Worm (Caenorhabditis elegans) whole organism, L1 larva: ENCODE measurements around the gene ZK1320.3.

Experiments
- C16A3.4 ChIP-seq: fragments of 150-350 bp; optimal IDR thresholded peaks from 2 replicates; lab custom pipeline; 2014; ENCODE audit warnings: missing biosample characterization, missing genetic modification characterization
- C34B4.2 ChIP-seq: sonication (generic microtip); optimal IDR thresholded peaks from 2 replicates; lab custom pipeline; 2017; ENCODE audit warnings: mild to moderate bottlenecking, missing genetic modification characterization, missing compliant biosample characterization
- Y116A8C.19 ChIP-seq: sonication (generic microtip); optimal IDR thresholded peaks from 2 replicates; lab custom pipeline; 2016; ENCODE audit warnings: missing compliant biosample characterization, missing genetic modification characterization, borderline replicate concordance
- alr-1 ChIP-seq: fragments of 200-800 bp; sonication (Bioruptor generic); optimal IDR thresholded peaks from 2 replicates; lab custom pipeline; 2018; ENCODE audit warnings: borderline replicate concordance, mild to moderate bottlenecking, missing genetic modification characterization, missing compliant biosample characterization
- aly-2 ChIP-seq: fragments of 150-350 bp; optimal IDR thresholded peaks from 2 replicates; lab custom pipeline; 2014; ENCODE audit warnings: missing biosample characterization, missing genetic modification characterization
- blmp-1 ChIP-seq: fragments of 150-350 bp; optimal IDR thresholded peaks from 2 replicates; lab custom pipeline; 2014; ENCODE audit warnings: missing biosample characterization, missing genetic modification characterization
- ceh-63 ChIP-seq: fragments of 200-800 bp; sonication (Bioruptor generic); optimal IDR thresholded peaks from 2 replicates; lab custom pipeline; 2018; ENCODE audit warnings: mild to moderate bottlenecking, missing genetic modification characterization, missing compliant biosample characterization
- ceh-8 ChIP-seq: fragments of 200-800 bp; sonication (Bioruptor generic); optimal IDR thresholded peaks from 2 replicates; lab custom pipeline; 2018; ENCODE audit warnings: mild to moderate bottlenecking, missing genetic modification characterization, moderate library complexity, missing compliant biosample characterization
- ceh-90 ChIP-seq: sonication (generic microtip); optimal IDR thresholded peaks from 2 replicates; lab custom pipeline; 2016; ENCODE audit warnings: missing genetic modification characterization, missing compliant biosample characterization
- ces-1 ChIP-seq: fragments of 150-350 bp; optimal IDR thresholded peaks from 2 replicates; lab custom pipeline; 2014; ENCODE audit warnings: missing biosample characterization, missing genetic modification reagents, missing genetic modification characterization
- dsc-1 ChIP-seq: sonication (generic microtip); optimal IDR thresholded peaks from 2 replicates; lab custom pipeline; 2016; ENCODE audit warnings: mild to moderate bottlenecking, missing genetic modification characterization, missing compliant biosample characterization
- efl-1 ChIP-seq, 4 experiments: fragments of 150-350 bp; optimal IDR thresholded peaks in 3 of 4; peaks in 1 of 4; 1 replicate in 1 of 4; 2 replicates in 3 of 4; lab custom pipeline; 2014; ENCODE audit warnings: missing biosample characterization in 2 of 4, missing genetic modification characterization in 2 of 4, missing genetic modification reagents in 2 of 4
- egl-13 ChIP-seq: sonication (generic microtip); optimal IDR thresholded peaks from 2 replicates; lab custom pipeline; 2016; ENCODE audit warnings: missing genotype, missing genetic modification reagents, missing genetic modification characterization, missing compliant biosample characterization
- egl-27 ChIP-seq, 2 experiments: fragments of 150-350 bp in 1 of 2; sonication (generic microtip); optimal IDR thresholded peaks; 3 replicates each; lab custom pipeline; 2017 to 2018; ENCODE audit warnings: missing biosample characterization in 2 of 2, missing genetic modification characterization in 2 of 2, missing genetic modification reagents in 2 of 2
- elt-2 ChIP-seq: sonication (generic microtip); optimal IDR thresholded peaks from 2 replicates; lab custom pipeline; 2016; ENCODE audit warnings: missing genetic modification characterization, mild to moderate bottlenecking, inconsistent platforms, missing compliant biosample characterization, missing genetic modification reagents
- elt-3 ChIP-seq, 6 experiments: fragments of 150-350 bp in 1 of 6; sonication (generic microtip); optimal IDR thresholded peaks; 2 replicates each; lab custom pipeline; 2017 to 2018; ENCODE audit warnings: missing biosample characterization in 6 of 6, missing genetic modification characterization in 6 of 6, inconsistent platforms in 1 of 6
- ets-5 ChIP-seq: fragments of 200-800 bp; sonication (Bioruptor generic); IDR thresholded peaks from 2 replicates; pipeline ENCODE4 v1.3.6; 2022; ENCODE audit warnings: missing genetic modification characterization, missing compliant biosample characterization
- fkh-10 ChIP-seq: sonication (generic microtip); optimal IDR thresholded peaks from 2 replicates; lab custom pipeline; 2017; ENCODE audit warnings: missing biosample characterization, missing genetic modification reagents, missing genetic modification characterization
- fkh-4 ChIP-seq: sonication (generic microtip); optimal IDR thresholded peaks from 2 replicates; lab custom pipeline; 2016; ENCODE audit warnings: missing compliant biosample characterization, missing genetic modification characterization, borderline replicate concordance
- fkh-8 ChIP-seq: sonication (generic microtip); optimal IDR thresholded peaks from 2 replicates; lab custom pipeline; 2016; ENCODE audit warnings: mild to moderate bottlenecking, missing genetic modification characterization, missing compliant biosample characterization
- fos-1 ChIP-seq: fragments of 150-350 bp; optimal IDR thresholded peaks from 2 replicates; lab custom pipeline; 2014; ENCODE audit warnings: missing biosample characterization, missing genetic modification characterization
- grh-1 ChIP-seq: fragments of 200-800 bp; sonication (Bioruptor generic); IDR thresholded peaks from 2 replicates; pipeline ENCODE4 v1.3.6; 2022; ENCODE audit warnings: missing genetic modification reagents, missing genetic modification characterization, missing compliant biosample characterization
- hlh-17 ChIP-seq: fragments of 200-800 bp; sonication (Bioruptor generic); optimal IDR thresholded peaks from 2 replicates; lab custom pipeline; 2018; ENCODE audit warnings: missing genetic modification characterization, mild to moderate bottlenecking, missing compliant biosample characterization, moderate library complexity, borderline replicate concordance
- hlh-4 ChIP-seq: sonication (generic microtip); optimal IDR thresholded peaks from 2 replicates; lab custom pipeline; 2016; ENCODE audit warnings: mild to moderate bottlenecking, missing genetic modification characterization, missing compliant biosample characterization
- irx-1 ChIP-seq: sonication (generic microtip); optimal IDR thresholded peaks from 2 replicates; lab custom pipeline; 2016; ENCODE audit warnings: missing genetic modification characterization, missing compliant biosample characterization
- isw-1 ChIP-seq: fragments of 200-800 bp; sonication (Bioruptor generic); IDR thresholded peaks from 2 replicates; pipeline ENCODE4 v1.3.6; 2022; ENCODE audit warnings: missing genetic modification characterization, missing compliant biosample characterization
- jun-1 ChIP-seq: fragments of 150-350 bp; optimal IDR thresholded peaks from 2 replicates; lab custom pipeline; 2014; ENCODE audit warnings: missing biosample characterization, missing genetic modification reagents, missing genetic modification characterization
- lin-13 ChIP-seq: fragments of 150-350 bp; optimal IDR thresholded peaks from 2 replicates; lab custom pipeline; 2014; ENCODE audit warnings: missing biosample characterization, missing genetic modification reagents, missing genetic modification characterization
- lin-14 ChIP-seq: fragments of 200-800 bp; sonication (Bioruptor generic); optimal IDR thresholded peaks from 2 replicates; lab custom pipeline; 2018; ENCODE audit warnings: mild to moderate bottlenecking, missing genetic modification characterization, moderate library complexity, missing compliant biosample characterization
- lin-35 ChIP-seq, 2 experiments: fragments of 150-350 bp; optimal IDR thresholded peaks; 2 replicates each; lab custom pipeline; 2014; ENCODE audit warnings: missing biosample characterization in 2 of 2, missing genetic modification characterization in 2 of 2, missing genetic modification reagents in 2 of 2
- lir-3 ChIP-seq: sonication (generic microtip); optimal IDR thresholded peaks from 2 replicates; lab custom pipeline; 2016; ENCODE audit warnings: mild to moderate bottlenecking, missing genetic modification characterization, moderate library complexity, missing compliant biosample characterization; ENCODE audit not compliant: poor library complexity
- lsy-2 ChIP-seq, 2 experiments: fragments of 150-350 bp; optimal IDR thresholded peaks; 2 replicates each; lab custom pipeline; 2014; ENCODE audit warnings: missing biosample characterization in 2 of 2, missing genetic modification characterization in 2 of 2
- mab-9 ChIP-seq: fragments of 200-800 bp; sonication (Bioruptor generic); IDR thresholded peaks from 2 replicates; pipeline ENCODE4 v1.3.6; 2022; ENCODE audit warnings: missing genetic modification reagents, missing genetic modification characterization, missing compliant biosample characterization
- mef-2 ChIP-seq: fragments of 150-350 bp; optimal IDR thresholded peaks from 2 replicates; lab custom pipeline; 2014; ENCODE audit warnings: missing biosample characterization, missing genetic modification characterization
- nhr-19 ChIP-seq: fragments of 200-800 bp; sonication (Bioruptor generic); conservative IDR thresholded peaks from 2 replicates; pipeline ENCODE4 v1.3.6; 2022; ENCODE audit warnings: missing genetic modification characterization, missing compliant biosample characterization
- nhr-20 ChIP-seq: sonication (generic microtip); optimal IDR thresholded peaks from 2 replicates; lab custom pipeline; 2016; ENCODE audit warnings: mild to moderate bottlenecking, missing genetic modification characterization, missing compliant biosample characterization
- nhr-237 ChIP-seq: fragments of 150-350 bp; optimal IDR thresholded peaks from 2 replicates; lab custom pipeline; 2014; ENCODE audit warnings: missing biosample characterization, missing genetic modification characterization
- nhr-71 ChIP-seq: sonication (generic microtip); optimal IDR thresholded peaks from 2 replicates; lab custom pipeline; 2016; ENCODE audit warnings: mild to moderate bottlenecking, missing genetic modification characterization, moderate library complexity, missing compliant biosample characterization
- nhr-76 ChIP-seq: sonication (generic microtip); optimal IDR thresholded peaks from 2 replicates; lab custom pipeline; 2017; ENCODE audit warnings: missing biosample characterization, missing genetic modification characterization
- nhr-77 ChIP-seq: fragments of 150-350 bp; optimal IDR thresholded peaks from 2 replicates; lab custom pipeline; 2014; ENCODE audit warnings: missing biosample characterization, missing genetic modification characterization
- nhr-84 ChIP-seq: sonication (generic microtip); optimal IDR thresholded peaks from 2 replicates; lab custom pipeline; 2017; ENCODE audit warnings: missing biosample characterization, missing genetic modification characterization
- pqm-1 ChIP-seq: sonication (generic microtip); optimal IDR thresholded peaks from 3 replicates; lab custom pipeline; 2017; ENCODE audit warnings: missing biosample characterization, missing genetic modification characterization
- rnt-1 ChIP-seq: sonication (generic microtip); optimal IDR thresholded peaks from 2 replicates; lab custom pipeline; 2016; ENCODE audit warnings: mild to moderate bottlenecking, missing genetic modification characterization, moderate library complexity, missing compliant biosample characterization
- skn-1 ChIP-seq: fragments of 150-350 bp; optimal IDR thresholded peaks from 2 replicates; lab custom pipeline; 2014; ENCODE audit warnings: missing biosample characterization, missing genetic modification characterization
- snpc-4 ChIP-seq: fragments of 150-350 bp; optimal IDR thresholded peaks from 2 replicates; lab custom pipeline; 2014; ENCODE audit warnings: missing biosample characterization, missing genetic modification characterization
- sox-4 ChIP-seq: sonication (generic microtip); optimal IDR thresholded peaks from 2 replicates; lab custom pipeline; 2016; ENCODE audit warnings: missing genetic modification characterization, missing compliant biosample characterization
- sptf-1 ChIP-seq: fragments of 150-350 bp; optimal IDR thresholded peaks from 2 replicates; lab custom pipeline; 2014; ENCODE audit warnings: missing biosample characterization, missing genetic modification characterization
- sup-37 ChIP-seq: fragments of 200-800 bp; sonication (Bioruptor generic); optimal IDR thresholded peaks from 2 replicates; lab custom pipeline; 2018; ENCODE audit warnings: mild to moderate bottlenecking, missing genetic modification characterization, missing compliant biosample characterization
- unc-30 ChIP-seq: sonication (generic microtip); optimal IDR thresholded peaks from 2 replicates; lab custom pipeline; 2017; ENCODE audit warnings: missing biosample characterization, missing genetic modification characterization
- unc-86 ChIP-seq: sonication (generic microtip); optimal IDR thresholded peaks from 2 replicates; lab custom pipeline; 2016; ENCODE audit warnings: missing genetic modification characterization, missing compliant biosample characterization
- unc-98 ChIP-seq: fragments of 200-800 bp; sonication (Bioruptor generic); IDR thresholded peaks from 2 replicates; pipeline ENCODE4 v1.3.6; 2022; ENCODE audit warnings: missing genetic modification characterization, missing compliant biosample characterization
- vab-15 ChIP-seq: sonication (generic microtip); optimal IDR thresholded peaks from 2 replicates; lab custom pipeline; 2017; ENCODE audit warnings: missing genotype, mild to moderate bottlenecking, missing genetic modification characterization, missing compliant biosample characterization
- zip-4 ChIP-seq: fragments of 200-800 bp; sonication (Bioruptor generic); optimal IDR thresholded peaks from 2 replicates; lab custom pipeline; 2018; ENCODE audit warnings: mild to moderate bottlenecking, missing genetic modification characterization, moderate library complexity, missing compliant biosample characterization

The ZK1320.3 gene

DNA sequence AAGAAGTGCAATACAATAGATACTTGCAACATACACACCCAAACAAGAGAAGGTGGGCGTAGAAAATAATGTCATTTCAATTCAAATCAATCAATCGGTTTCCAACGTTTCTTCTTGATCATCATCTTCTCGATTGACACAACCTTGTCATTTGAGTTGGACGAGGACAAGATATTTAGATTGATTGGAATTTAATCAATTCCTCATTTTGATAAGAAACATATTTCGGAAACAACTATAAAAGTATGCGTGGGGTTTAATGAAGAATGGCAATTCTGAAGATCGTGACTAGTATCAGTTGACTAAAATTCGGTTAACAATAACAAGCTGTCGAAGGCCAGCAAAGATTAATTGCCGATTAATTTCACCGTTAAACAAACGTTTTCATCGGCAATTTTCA is 39.6 kb downstream of the ZK1320.3 start (continued):
- TF ChIP-seq nhr-76 (tag; lab: Kevin White, UChicago) (no peak), lin-14 (GFP tag; lab: Kevin White, UChicago) (peak; percentile 56), mab-9 (GFP tag; lab: Robert Waterston, UW) (no peak), nhr-19 (GFP tag; lab: Robert Waterston, UW) (no peak), ceh-63 (GFP tag; lab: Kevin White, UChicago) (no peak), fkh-8 (tag; lab: Kevin White, UChicago) (no peak), nhr-77 (tag; lab: Kevin White, UChicago) (no peak), hlh-4 (no peak), rnt-1 (tag; lab: Kevin White, UChicago) (no peak), nhr-20 (tag; lab: Kevin White, UChicago) (peak; percentile 13), alr-1 (tag; lab: Kevin White, UChicago) (no peak), nhr-71 (tag; lab: Kevin White, UChicago) (peak; percentile 11), snpc-4 (tag; lab: Kevin White, UChicago) (no peak), nhr-237 (no peak), irx-1 (tag; lab: Kevin White, UChicago) (no peak), elt-2 (tag; lab: Kevin White, UChicago) (no peak), unc-30 (tag; lab: Kevin White, UChicago) (no peak), fkh-4 (peak; percentile 6), aly-2 (tag; lab: Kevin White, UChicago) (no peak), hlh-17 (no peak), pqm-1 (tag; lab: Kevin White, UChicago) (no peak), grh-1 (GFP tag; lab: Robert Waterston, UW) (no peak), lir-3 (tag; lab: Kevin White, UChicago) (no peak), ces-1 (GFP tag; lab: Kevin White, UChicago) (no peak), lin-35 (GFP tag; optimal IDR thresholded peaks at IDR 0.05; lab: Kevin White, UChicago) (peak in 1 of 2 experiments; percentile 29), ets-5 (GFP tag; lab: Robert Waterston, UW) (no peak), ceh-8 (GFP tag; lab: Kevin White, UChicago) (no peak), jun-1 (tag; lab: Kevin White, UChicago) (no peak), dsc-1 (tag; lab: Kevin White, UChicago) (no peak), lsy-2 (tag; optimal IDR thresholded peaks at IDR 0.05; lab: Kevin White, UChicago) (peak in 1 of 2 experiments; percentile 39), C34B4.2 (tag; lab: Kevin White, UChicago) (no peak), nhr-84 (tag; lab: Kevin White, UChicago) (no peak), egl-27 (tag; optimal IDR thresholded peaks at IDR 0.05; lab: Kevin White, UChicago) (no peak), isw-1 (GFP tag; lab: Robert Waterston, UW) (no peak), blmp-1 (tag; lab: Kevin White, UChicago) (peak; percentile 36), efl-1 (optimal IDR thresholded peaks at IDR 0.05; lab: Kevin White, UChicago) (no peak), efl-1 (GFP tag; optimal IDR thresholded peaks at IDR 0.05 in 1 of 2; lab: Kevin White, UChicago) (peak in 1 of 2 experiments; percentile 40), ceh-90 (tag; lab: Kevin White, UChicago) (no peak), zip-4 (no peak), sptf-1 (tag; lab: Kevin White, UChicago) (no peak), mef-2 (tag; lab: Kevin White, UChicago) (no peak), unc-98 (GFP tag; lab: Robert Waterston, UW) (no peak), lin-13 (no peak), elt-3 (tag; optimal IDR thresholded peaks at IDR 0.05; lab: Kevin White, UChicago) (peak in 5 of 6 experiments; percentile 41 to 89 (median 65)), vab-15 (peak; percentile 37), skn-1 (tag; lab: Kevin White, UChicago) (no peak), unc-86 (tag; lab: Kevin White, UChicago) (no peak), fos-1 (tag; lab: Kevin White, UChicago) (no peak), sup-37 (GFP tag; lab: Kevin White, UChicago) (no peak), Y116A8C.19 (tag; lab: Kevin White, UChicago) (no peak), egl-13 (tag; lab: Kevin White, UChicago) (no peak), C16A3.4 (tag; lab: Kevin White, UChicago) (peak; percentile 22), sox-4 (no peak), fkh-10 (GFP tag; lab: Kevin White, UChicago) (no peak)
